Fruit fly (Drosophila melanogaster) whole organism, embryonic: ENCODE data around the gene CG11470.
A peak's percentile ranks its signal among the peaks of the same experiment; 100 is the strongest.

ENCODE experiments used
- Atf3 ChIP-seq: fragments of 200-800 bp; sonication (Bioruptor generic); optimal IDR thresholded peaks from 3 replicates; lab custom pipeline; 2016; ENCODE audit warnings: missing biosample characterization, missing genetic modification characterization
- Atf6 ChIP-seq: fragments of 200-800 bp; sonication (Bioruptor generic); IDR thresholded peaks from 2 replicates; pipeline ENCODE4 v1.3.6; 2022; ENCODE audit warnings: missing biosample characterization, missing genetic modification characterization
- CG10543 ChIP-seq: fragments of 200-800 bp; sonication (Bioruptor generic); optimal IDR thresholded peaks from 3 replicates; lab custom pipeline; 2017; ENCODE audit warnings: missing biosample characterization, mild to moderate bottlenecking, missing genetic modification characterization, moderate library complexity
- CG11093 ChIP-seq: fragments of 200-800 bp; sonication (Bioruptor generic); IDR thresholded peaks from 3 replicates; pipeline ENCODE4 v1.3.6; 2022; ENCODE audit warnings: missing biosample characterization, missing genetic modification characterization
- CG11247 ChIP-seq: fragments of 200-800 bp; sonication (Bioruptor generic); IDR thresholded peaks from 2 replicates; pipeline ENCODE4 v1.3.6; 2022; ENCODE audit warnings: missing biosample characterization, missing genetic modification characterization
- CG11456 ChIP-seq: fragments of 200-800 bp; sonication (Bioruptor generic); IDR thresholded peaks from 3 replicates; pipeline ENCODE4 v1.3.6; 2022; ENCODE audit warnings: missing biosample characterization, missing genetic modification characterization
- CG11504 ChIP-seq: fragments of 200-800 bp; sonication (Bioruptor generic); optimal IDR thresholded peaks from 3 replicates; lab custom pipeline; 2019; ENCODE audit warnings: missing biosample characterization, mild to moderate bottlenecking, missing genetic modification characterization, moderate library complexity
- CG11696 ChIP-seq: fragments of 200-800 bp; sonication (Bioruptor generic); IDR thresholded peaks from 2 replicates; pipeline ENCODE4 v1.3.6; 2022; ENCODE audit warnings: missing biosample characterization, missing genetic modification characterization
- CG13775 ChIP-seq: fragments of 200-800 bp; sonication (Bioruptor generic); optimal IDR thresholded peaks from 3 replicates; lab custom pipeline; 2017; ENCODE audit warnings: missing biosample characterization, mild to moderate bottlenecking, missing genetic modification characterization
- CG14710 ChIP-seq: fragments of 200-800 bp; sonication (Bioruptor generic); optimal IDR thresholded peaks from 3 replicates; lab custom pipeline; 2019; ENCODE audit warnings: missing biosample characterization, mild to moderate bottlenecking, missing genetic modification characterization, moderate library complexity
- CG16815 ChIP-seq: fragments of 200-800 bp; sonication (Bioruptor generic); optimal IDR thresholded peaks from 3 replicates; lab custom pipeline; 2017; ENCODE audit warnings: missing biosample characterization, mild to moderate bottlenecking, missing genetic modification characterization
- CG17359 ChIP-seq: fragments of 200-800 bp; sonication (Bioruptor generic); optimal IDR thresholded peaks from 3 replicates; lab custom pipeline; 2018; ENCODE audit warnings: missing biosample characterization, mild to moderate bottlenecking, missing genetic modification characterization, moderate library complexity
- CG17361 ChIP-seq: fragments of 200-800 bp; sonication (Bioruptor generic); IDR thresholded peaks from 3 replicates; pipeline ENCODE4 v1.3.6; 2022; ENCODE audit warnings: missing biosample characterization, missing genetic modification characterization
- CG17385 ChIP-seq: fragments of 200-800 bp; sonication (Bioruptor generic); optimal IDR thresholded peaks from 3 replicates; lab custom pipeline; 2018; ENCODE audit warnings: missing biosample characterization, mild to moderate bottlenecking, missing genetic modification characterization
- CG3163 ChIP-seq: fragments of 200-800 bp; sonication (Bioruptor generic); optimal IDR thresholded peaks from 3 replicates; lab custom pipeline; 2016; ENCODE audit warnings: missing biosample characterization, missing genetic modification characterization
- CG4404 ChIP-seq: fragments of 200-800 bp; sonication (Bioruptor generic); IDR thresholded peaks from 2 replicates; pipeline ENCODE4 v1.3.6; 2022; ENCODE audit warnings: missing biosample characterization, missing genetic modification characterization
- CG7745 ChIP-seq: fragments of 200-800 bp; sonication (Bioruptor generic); optimal IDR thresholded peaks from 2 replicates; lab custom pipeline; 2018; ENCODE audit warnings: missing biosample characterization, mild to moderate bottlenecking, missing genetic modification characterization, moderate library complexity
- CG7963 ChIP-seq: fragments of 200-800 bp; sonication (Bioruptor generic); IDR thresholded peaks from 3 replicates; pipeline ENCODE4 v1.3.6; 2022; ENCODE audit warnings: missing biosample characterization, missing genetic modification characterization; ENCODE audit not compliant: partially characterized antibody
- CG8359 ChIP-seq: fragments of 200-800 bp; sonication (Bioruptor generic); optimal IDR thresholded peaks from 2 replicates; lab custom pipeline; 2017; ENCODE audit warnings: missing biosample characterization, mild to moderate bottlenecking, missing genetic modification characterization, borderline replicate concordance
- CG9437 ChIP-seq: fragments of 200-800 bp; sonication (Bioruptor generic); optimal IDR thresholded peaks from 2 replicates; lab custom pipeline; 2018; ENCODE audit warnings: missing biosample characterization, mild to moderate bottlenecking, missing genetic modification characterization
- CG9727 ChIP-seq: fragments of 200-800 bp; sonication (Bioruptor generic); optimal IDR thresholded peaks from 3 replicates; lab custom pipeline; 2017; ENCODE audit warnings: missing biosample characterization, mild to moderate bottlenecking, missing genetic modification characterization
- Deaf1 ChIP-seq: fragments of 200-800 bp; optimal IDR thresholded peaks from 3 replicates; lab custom pipeline; 2019; ENCODE audit warnings: missing biosample characterization, mild to moderate bottlenecking, missing genetic modification characterization, moderate library complexity
- MBD-R2 ChIP-seq: fragments of 200-800 bp; sonication (Bioruptor generic); IDR thresholded peaks from 2 replicates; pipeline ENCODE4 v1.3.6; 2022; ENCODE audit warnings: missing biosample characterization, missing genetic modification characterization
- Myb ChIP-seq: fragments of 200-800 bp; sonication (Bioruptor generic); optimal IDR thresholded peaks from 2 replicates; lab custom pipeline; 2016; ENCODE audit warnings: missing biosample characterization, missing genetic modification characterization
- NK7.1 ChIP-seq: fragments of 200-800 bp; sonication (Bioruptor generic); optimal IDR thresholded peaks from 3 replicates; lab custom pipeline; 2016; ENCODE audit warnings: missing biosample characterization, missing genetic modification characterization
- Nf-YA ChIP-seq: fragments of 200-800 bp; sonication (Bioruptor generic); IDR thresholded peaks from 2 replicates; pipeline ENCODE4 v1.3.6; 2022; ENCODE audit warnings: missing biosample characterization, missing genetic modification characterization
- Nf-YB ChIP-seq: fragments of 200-800 bp; sonication (Bioruptor generic); optimal IDR thresholded peaks from 3 replicates; lab custom pipeline; 2019; ENCODE audit warnings: missing biosample characterization, mild to moderate bottlenecking, missing genetic modification characterization, moderate library complexity
- Poxn ChIP-seq: fragments of 200-800 bp; sonication (Bioruptor generic); IDR thresholded peaks from 2 replicates; pipeline ENCODE4 v1.3.6; 2022; ENCODE audit warnings: missing biosample characterization, missing genetic modification characterization
- Six4 ChIP-seq: fragments of 200-800 bp; sonication (Bioruptor generic); optimal IDR thresholded peaks from 2 replicates; lab custom pipeline; 2016; ENCODE audit warnings: missing biosample characterization, missing genetic modification characterization
- Xbp1 ChIP-seq: fragments of 200-800 bp; sonication (Bioruptor generic); optimal IDR thresholded peaks from 3 replicates; lab custom pipeline; 2016; ENCODE audit warnings: missing biosample characterization, mild to moderate bottlenecking, missing genetic modification characterization
- ara ChIP-seq: fragments of 200-800 bp; sonication (Bioruptor generic); IDR thresholded peaks from 2 replicates; pipeline ENCODE4 v1.3.6; 2022; ENCODE audit warnings: missing biosample characterization, missing genetic modification characterization
- br ChIP-seq: fragments of >200 bp; optimal IDR thresholded peaks from 2 replicates; lab custom pipeline; 2017
- exex ChIP-seq: fragments of 200-800 bp; sonication (Bioruptor generic); optimal IDR thresholded peaks from 4 replicates; lab custom pipeline; 2018; ENCODE audit warnings: missing biosample characterization, mild to moderate bottlenecking, missing genetic modification characterization, moderate library complexity
- fd102C ChIP-seq: fragments of 200-800 bp; sonication (Bioruptor generic); optimal IDR thresholded peaks from 2 replicates; lab custom pipeline; 2018; ENCODE audit warnings: missing biosample characterization, mild to moderate bottlenecking, missing genetic modification characterization, moderate library complexity
- fd96Cb ChIP-seq: fragments of 200-800 bp; sonication (Bioruptor generic); optimal IDR thresholded peaks from 2 replicates; lab custom pipeline; 2018; ENCODE audit warnings: missing biosample characterization, mild to moderate bottlenecking, missing genetic modification characterization, moderate library complexity
- gcm ChIP-seq: fragments of 200-800 bp; sonication (Bioruptor generic); optimal IDR thresholded peaks from 2 replicates; lab custom pipeline; 2019; ENCODE audit warnings: missing biosample characterization, mild to moderate bottlenecking, missing genetic modification characterization, moderate library complexity
- gem ChIP-seq: fragments of 200-800 bp; sonication (Bioruptor generic); optimal IDR thresholded peaks from 2 replicates; lab custom pipeline; 2019; ENCODE audit warnings: missing biosample characterization, mild to moderate bottlenecking, missing genetic modification characterization, moderate library complexity
- gt ChIP-seq: fragments of 200-800 bp; sonication (Bioruptor generic); IDR thresholded peaks from 2 replicates; pipeline ENCODE4 v1.3.6; 2022; ENCODE audit warnings: missing biosample characterization, missing genetic modification characterization
- lab ChIP-seq: fragments of 200-800 bp; sonication (Bioruptor generic); optimal IDR thresholded peaks from 3 replicates; lab custom pipeline; 2017; ENCODE audit warnings: missing biosample characterization, missing genetic modification characterization, mild to moderate bottlenecking, moderate library complexity, missing genetic modification reagents
- lola ChIP-seq, 3 experiments: fragments of >200 bp in 2 of 3; fragments of 200-800 bp in 1 of 3; sonication (Bioruptor generic) in 1 of 3; optimal IDR thresholded peaks; 2 replicates each; lab custom pipeline; 2017 to 2019; ENCODE audit warnings: missing biosample characterization in 3 of 3, missing genetic modification characterization in 3 of 3, mild to moderate bottlenecking in 1 of 3, moderate library complexity in 1 of 3
- mirr ChIP-seq: fragments of 200-800 bp; sonication (Bioruptor generic); optimal IDR thresholded peaks from 3 replicates; lab custom pipeline; 2018; ENCODE audit warnings: missing biosample characterization, mild to moderate bottlenecking, missing genetic modification characterization
- oc ChIP-seq: fragments of 200-800 bp; sonication (Bioruptor generic); optimal IDR thresholded peaks from 2 replicates; lab custom pipeline; 2018; ENCODE audit warnings: missing biosample characterization, mild to moderate bottlenecking, missing genetic modification characterization, moderate library complexity
- odd ChIP-seq: fragments of 200-800 bp; sonication (Bioruptor generic); optimal IDR thresholded peaks from 2 replicates; lab custom pipeline; 2017; ENCODE audit warnings: missing biosample characterization, mild to moderate bottlenecking, missing genetic modification characterization
- onecut ChIP-seq: fragments of 200-800 bp; sonication (Bioruptor generic); IDR thresholded peaks from 2 replicates; pipeline ENCODE4 v1.3.6; 2022; ENCODE audit warnings: missing biosample characterization, missing genetic modification characterization
- phol ChIP-seq: fragments of 200-800 bp; sonication (Bioruptor generic); optimal IDR thresholded peaks from 3 replicates; lab custom pipeline; 2018; ENCODE audit warnings: missing biosample characterization, mild to moderate bottlenecking, missing genetic modification characterization, moderate library complexity
- slbo ChIP-seq: fragments of 200-800 bp; sonication (Bioruptor generic); IDR thresholded peaks from 2 replicates; pipeline ENCODE4 v1.3.6; 2022; ENCODE audit warnings: missing biosample characterization, missing genetic modification characterization
- sob ChIP-seq: fragments of 200-800 bp; sonication (Bioruptor generic); IDR thresholded peaks from 2 replicates; pipeline ENCODE4 v1.3.6; 2022; ENCODE audit warnings: missing biosample characterization, missing genetic modification characterization
- tap ChIP-seq: fragments of 200-800 bp; optimal IDR thresholded peaks from 3 replicates; lab custom pipeline; 2019; ENCODE audit warnings: missing biosample characterization, mild to moderate bottlenecking, missing genetic modification characterization, moderate library complexity
- toy ChIP-seq: fragments of 200-800 bp; sonication (Bioruptor generic); IDR thresholded peaks from 2 replicates; pipeline ENCODE4 v1.3.6; 2022; ENCODE audit warnings: missing biosample characterization, missing genetic modification characterization
- vnd ChIP-seq: fragments of 200-800 bp; sonication (Bioruptor generic); IDR thresholded peaks from 3 replicates; pipeline ENCODE4 v1.3.6; 2022; ENCODE audit warnings: missing biosample characterization, missing genetic modification characterization; ENCODE audit not compliant: partially characterized antibody
- wdn ChIP-seq: fragments of 200-800 bp; sonication (Bioruptor generic); IDR thresholded peaks from 2 replicates; pipeline ENCODE4 v1.3.6; 2022; ENCODE audit warnings: missing biosample characterization, missing genetic modification characterization

The CG11470 gene

dm6 chr3R:29581420-29581819 is 8.1 kb downstream of the CG11470 start (continued):
- TF ChIP-seq CG10543 (GFP tag; lab: Kevin White, UChicago): peak; percentile 11
- peak; percentile 20 for TF ChIP-seq Xbp1 (GFP tag; lab: Kevin White, UChicago)
- peak; percentile 31 for TF ChIP-seq CG13775 (GFP tag; lab: Kevin White, UChicago)
- TF ChIP-seq gt (GFP tag; lab: Robert Waterston, UW): no peak
- no peak for TF ChIP-seq MBD-R2 (GFP tag; lab: Robert Waterston, UW)
- no peak for TF ChIP-seq CG11247 (GFP tag; lab: Robert Waterston, UW)
- no peak for TF ChIP-seq CG11456 (GFP tag; lab: Robert Waterston, UW)
- TF ChIP-seq NK7.1 (GFP tag; lab: Kevin White, UChicago): no peak
- TF ChIP-seq fd102C (GFP tag; lab: Kevin White, UChicago): no peak
- peak; percentile 43; the same call in 2 of the 3 replicates for TF ChIP-seq CG17361 (GFP tag; lab: Robert Waterston, UW)
- TF ChIP-seq Nf-YA (GFP tag; lab: Robert Waterston, UW): no peak
- TF ChIP-seq CG9727: peak; percentile 64
- no peak for TF ChIP-seq CG7963 (GFP tag; lab: Robert Waterston, UW)
- no peak for TF ChIP-seq CG11093 (GFP tag; lab: Robert Waterston, UW)
- no peak for TF ChIP-seq Myb (GFP tag; lab: Kevin White, UChicago)
- peak; percentile 62 for TF ChIP-seq lab
- no peak for TF ChIP-seq ara
- peak in 1 of 3 experiments; percentile 75 for TF ChIP-seq lola (GFP tag; optimal IDR thresholded peaks at IDR 0.05; lab: Kevin White, UChicago)
- TF ChIP-seq CG17385 (GFP tag; lab: Kevin White, UChicago): peak; percentile 36
- no peak for TF ChIP-seq Poxn (GFP tag; lab: Robert Waterston, UW)
- peak; percentile 13 for TF ChIP-seq Nf-YB (GFP tag; lab: Kevin White, UChicago)
- peak; percentile 91 for TF ChIP-seq CG11696 (GFP tag; lab: Robert Waterston, UW)
- 0 out of 2 replicates have a peak, but pooled peaks have one; percentile 23 for TF ChIP-seq slbo (GFP tag; lab: Robert Waterston, UW)
- TF ChIP-seq Deaf1: peak; percentile 19
- no peak for TF ChIP-seq CG3163
- TF ChIP-seq vnd (GFP tag; lab: Robert Waterston, UW): no peak
- peak; percentile 55 for TF ChIP-seq tap (tag; lab: Kevin White, UChicago)
- no peak for TF ChIP-seq toy (GFP tag; lab: Robert Waterston, UW)
- peak; percentile 41 for TF ChIP-seq gcm (GFP tag; lab: Kevin White, UChicago)
- no peak for TF ChIP-seq CG7745 (tag; lab: Kevin White, UChicago)
- TF ChIP-seq mirr (GFP tag; lab: Kevin White, UChicago): no peak
- TF ChIP-seq wdn (GFP tag; lab: Robert Waterston, UW): no peak
- TF ChIP-seq CG11504: peak; percentile 71
- TF ChIP-seq odd (GFP tag; lab: Kevin White, UChicago): peak; percentile 12
- TF ChIP-seq CG17359 (tag; lab: Kevin White, UChicago): peak; percentile 40
- TF ChIP-seq phol (tag; lab: Kevin White, UChicago): peak; percentile 58
- no peak for TF ChIP-seq Six4 (GFP tag; lab: Kevin White, UChicago)
- TF ChIP-seq sob (GFP tag; lab: Robert Waterston, UW): no peak
- TF ChIP-seq gem (tag; lab: Kevin White, UChicago): peak; percentile 70
- TF ChIP-seq exex (tag; lab: Kevin White, UChicago): no peak
- peak; percentile 66 for TF ChIP-seq CG14710 (tag; lab: Kevin White, UChicago)
- peak; percentile 42 for TF ChIP-seq onecut (GFP tag; lab: Robert Waterston, UW)
- TF ChIP-seq CG9437 (GFP tag; lab: Kevin White, UChicago): peak; percentile 9
- TF ChIP-seq fd96Cb (tag; lab: Kevin White, UChicago): peak; percentile 63
- peak; percentile 31 for TF ChIP-seq CG8359 (GFP tag; lab: Kevin White, UChicago)
- no peak for TF ChIP-seq oc (tag; lab: Kevin White, UChicago)
- TF ChIP-seq CG4404: no peak
- no peak for TF ChIP-seq Atf3
- no peak for TF ChIP-seq Atf6 (GFP tag; lab: Robert Waterston, UW)
- TF ChIP-seq CG16815 (GFP tag; lab: Kevin White, UChicago): peak; percentile 36
- TF ChIP-seq br (lab: Kevin White, UChicago): no peak
